Fruit fly (Drosophila melanogaster) whole organism, embryonic: ENCODE data around the gene RhoGAP19D.

Source experiments
- Abd-B ChIP-seq: fragments of 200-800 bp; sonication (Bioruptor generic); optimal IDR thresholded peaks from 2 replicates; lab custom pipeline; 2018; ENCODE audit warnings: missing biosample characterization, mild to moderate bottlenecking, missing genetic modification characterization, moderate library complexity
- Adf1 ChIP-seq: fragments of 200-800 bp; sonication (Bioruptor generic); IDR thresholded peaks from 2 replicates; pipeline ENCODE4 v1.3.6; 2022; ENCODE audit warnings: missing biosample characterization, missing genetic modification characterization
- Antp ChIP-seq: fragments of 200-800 bp; sonication (Bioruptor generic); optimal IDR thresholded peaks from 3 replicates; lab custom pipeline; 2016; ENCODE audit warnings: missing biosample characterization, missing genetic modification characterization
- CG13296 ChIP-seq: fragments of 200-800 bp; sonication (Bioruptor generic); optimal IDR thresholded peaks from 3 replicates; lab custom pipeline; 2018; ENCODE audit warnings: missing biosample characterization, mild to moderate bottlenecking, missing genetic modification characterization
- CG13624 ChIP-seq: fragments of 200-800 bp; sonication (Bioruptor generic); optimal IDR thresholded peaks from 2 replicates; lab custom pipeline; 2016; ENCODE audit warnings: missing biosample characterization, missing genetic modification characterization
- CG1647 ChIP-seq: fragments of 200-800 bp; sonication (Bioruptor generic); optimal IDR thresholded peaks from 3 replicates; lab custom pipeline; 2016; ENCODE audit warnings: missing biosample characterization, missing genetic modification characterization
- CG16863 ChIP-seq: fragments of 200-800 bp; sonication (Bioruptor generic); optimal IDR thresholded peaks from 3 replicates; lab custom pipeline; 2016; ENCODE audit warnings: missing biosample characterization, missing genetic modification characterization
- CG17829 ChIP-seq: fragments of 200-800 bp; optimal IDR thresholded peaks from 2 replicates; lab custom pipeline; 2019; ENCODE audit warnings: missing biosample characterization, mild to moderate bottlenecking, missing genetic modification characterization, moderate library complexity
- CG17912 ChIP-seq: fragments of 200-800 bp; sonication (Bioruptor generic); optimal IDR thresholded peaks from 2 replicates; lab custom pipeline; 2018; ENCODE audit warnings: missing biosample characterization, mild to moderate bottlenecking, missing genetic modification characterization
- CG2202 ChIP-seq: fragments of 200-800 bp; sonication (Bioruptor generic); optimal IDR thresholded peaks from 2 replicates; lab custom pipeline; 2018; ENCODE audit warnings: missing biosample characterization, mild to moderate bottlenecking, missing genetic modification characterization
- CG2712 ChIP-seq: fragments of 200-800 bp; optimal IDR thresholded peaks from 3 replicates; lab custom pipeline; 2019; ENCODE audit warnings: missing biosample characterization, mild to moderate bottlenecking, missing genetic modification characterization, moderate library complexity
- CG3407 ChIP-seq: fragments of 200-800 bp; sonication (Bioruptor generic); optimal IDR thresholded peaks from 2 replicates; lab custom pipeline; 2018; ENCODE audit warnings: missing biosample characterization, mild to moderate bottlenecking, missing genetic modification characterization
- CG4820 ChIP-seq: fragments of 200-800 bp; sonication (Bioruptor generic); optimal IDR thresholded peaks from 3 replicates; lab custom pipeline; 2016; ENCODE audit warnings: missing biosample characterization, missing genetic modification characterization
- CG8765 ChIP-seq: fragments of 200-800 bp; sonication (Bioruptor generic); IDR thresholded peaks from 2 replicates; pipeline ENCODE4 v1.3.6; 2022; ENCODE audit warnings: missing biosample characterization, missing genetic modification characterization
- CG9727 ChIP-seq: fragments of 200-800 bp; sonication (Bioruptor generic); optimal IDR thresholded peaks from 3 replicates; lab custom pipeline; 2017; ENCODE audit warnings: missing biosample characterization, mild to moderate bottlenecking, missing genetic modification characterization
- CTCF ChIP-seq: fragments of 200-800 bp; sonication (Bioruptor generic); optimal IDR thresholded peaks from 2 replicates; lab custom pipeline; 2017; ENCODE audit warnings: missing biosample characterization, mild to moderate bottlenecking, missing genetic modification characterization, moderate library complexity
- Dad ChIP-seq: fragments of 200-800 bp; sonication (Bioruptor generic); optimal IDR thresholded peaks from 3 replicates; lab custom pipeline; 2016; ENCODE audit warnings: missing biosample characterization, missing genetic modification characterization
- Dip2 ChIP-seq: fragments of 200-800 bp; sonication (Bioruptor generic); IDR thresholded peaks from 2 replicates; pipeline ENCODE4 v1.3.6; 2022; ENCODE audit warnings: missing biosample characterization, missing genetic modification characterization
- Gug ChIP-seq: fragments of 200-800 bp; sonication (Bioruptor generic); IDR thresholded peaks from 4 replicates; pipeline ENCODE4 v1.3.6; 2022; ENCODE audit warnings: missing biosample characterization, missing genetic modification characterization
- Hr3 ChIP-seq: fragments of 200-800 bp; sonication (Bioruptor generic); optimal IDR thresholded peaks from 3 replicates; lab custom pipeline; 2016; ENCODE audit warnings: missing biosample characterization, missing genetic modification characterization
- Hr39 ChIP-seq: fragments of >200 bp; optimal IDR thresholded peaks from 2 replicates; lab custom pipeline; 2017
- Med ChIP-seq: fragments of 200-800 bp; sonication (Bioruptor generic); peaks from one replicate; lab custom pipeline; 2016; ENCODE audit warnings: missing biosample characterization, missing genetic modification characterization, mild to moderate bottlenecking, inconsistent platforms, moderate library complexity
- Nf-YB ChIP-seq: fragments of 200-800 bp; sonication (Bioruptor generic); optimal IDR thresholded peaks from 3 replicates; lab custom pipeline; 2019; ENCODE audit warnings: missing biosample characterization, mild to moderate bottlenecking, missing genetic modification characterization, moderate library complexity
- ac ChIP-seq: fragments of 200-800 bp; sonication (Bioruptor generic); optimal IDR thresholded peaks from 3 replicates; lab custom pipeline; 2017; ENCODE audit warnings: missing biosample characterization, mild to moderate bottlenecking, missing genetic modification characterization
- chif ChIP-seq, 2 experiments: fragments of 200-800 bp; sonication (Bioruptor generic); optimal IDR thresholded peaks; 3 replicates each; lab custom pipeline; 2016; ENCODE audit warnings: missing biosample characterization in 2 of 2, missing genetic modification characterization in 2 of 2
- dpn ChIP-seq, 2 experiments: fragments of 200-800 bp; sonication (Bioruptor generic); optimal IDR thresholded peaks; 3 replicates each; lab custom pipeline; 2016; ENCODE audit warnings: missing biosample characterization in 2 of 2, missing genetic modification characterization in 2 of 2
- emc ChIP-seq: fragments of 200-800 bp; sonication (Bioruptor generic); optimal IDR thresholded peaks from 2 replicates; lab custom pipeline; 2016; ENCODE audit warnings: missing biosample characterization, missing genetic modification characterization
- eyg ChIP-seq: fragments of 200-800 bp; sonication (Bioruptor generic); optimal IDR thresholded peaks from 3 replicates; lab custom pipeline; 2016; ENCODE audit warnings: missing biosample characterization, missing genetic modification characterization
- gt ChIP-seq: fragments of 200-800 bp; sonication (Bioruptor generic); IDR thresholded peaks from 2 replicates; pipeline ENCODE4 v1.3.6; 2022; ENCODE audit warnings: missing biosample characterization, missing genetic modification characterization
- hth ChIP-seq: fragments of >200 bp; optimal IDR thresholded peaks from 2 replicates; lab custom pipeline; 2017; ENCODE audit warnings: inconsistent platforms
- insv ChIP-seq, 2 experiments: fragments of 200-800 bp; sonication (Bioruptor generic); optimal IDR thresholded peaks; 3 replicates each; lab custom pipeline; 2016 to 2018; ENCODE audit warnings: missing biosample characterization in 2 of 2, missing genetic modification characterization in 2 of 2
- lbe ChIP-seq: fragments of 200-800 bp; sonication (Bioruptor generic); optimal IDR thresholded peaks from 2 replicates; lab custom pipeline; 2016; ENCODE audit warnings: missing biosample characterization, mild to moderate bottlenecking, missing genetic modification characterization
- nerfin-1 ChIP-seq: fragments of 200-800 bp; sonication (Bioruptor generic); optimal IDR thresholded peaks from 3 replicates; lab custom pipeline; 2019; ENCODE audit warnings: missing biosample characterization, mild to moderate bottlenecking, missing genetic modification characterization, moderate library complexity
- pnt ChIP-seq: fragments of 200-800 bp; sonication (Bioruptor generic); optimal IDR thresholded peaks from 3 replicates; lab custom pipeline; 2016; ENCODE audit warnings: missing biosample characterization, missing genetic modification characterization
- prd ChIP-seq, 3 experiments: fragments of >200 bp in 2 of 3; fragments of 200-800 bp in 1 of 3; sonication (Bioruptor generic) in 1 of 3; optimal IDR thresholded peaks in 2 of 3; IDR thresholded peaks in 1 of 3; 2 replicates in 2 of 3; 3 replicates in 1 of 3; pipeline versions ENCODE4 v1.3.6 to Lab custom; 2017 to 2022; ENCODE audit warnings: missing biosample characterization in 1 of 3, missing genetic modification characterization in 1 of 3
- salm ChIP-seq: fragments of 200-800 bp; sonication (Bioruptor generic); optimal IDR thresholded peaks from 2 replicates; lab custom pipeline; 2018; ENCODE audit warnings: missing biosample characterization, mild to moderate bottlenecking, missing genetic modification characterization
- sim ChIP-seq: fragments of 200-800 bp; sonication (Bioruptor generic); IDR thresholded peaks from 2 replicates; pipeline ENCODE4 v1.3.6; 2022; ENCODE audit warnings: missing biosample characterization, missing genetic modification characterization
- slp2 ChIP-seq: fragments of 200-800 bp; sonication (Bioruptor generic); optimal IDR thresholded peaks from 2 replicates; lab custom pipeline; 2016; ENCODE audit warnings: missing biosample characterization, missing genetic modification characterization
- sob ChIP-seq: fragments of 200-800 bp; sonication (Bioruptor generic); IDR thresholded peaks from 2 replicates; pipeline ENCODE4 v1.3.6; 2022; ENCODE audit warnings: missing biosample characterization, missing genetic modification characterization
- sr ChIP-seq: fragments of 200-800 bp; sonication (Bioruptor generic); IDR thresholded peaks from 3 replicates; pipeline ENCODE4 v1.3.6; 2022; ENCODE audit warnings: missing biosample characterization, missing genetic modification characterization
- tna ChIP-seq: fragments of 200-800 bp; sonication (Bioruptor generic); IDR thresholded peaks from 2 replicates; pipeline ENCODE4 v1.3.6; 2022; ENCODE audit warnings: missing biosample characterization, missing genetic modification characterization; ENCODE audit not compliant: partially characterized antibody
- usp ChIP-seq: fragments of >200 bp; optimal IDR thresholded peaks from 2 replicates; lab custom pipeline; 2017; ENCODE audit warnings: missing biosample characterization, missing genetic modification characterization
- zen2 ChIP-seq: fragments of 200-800 bp; sonication (Bioruptor generic); IDR thresholded peaks from 3 replicates; pipeline ENCODE4 v1.3.6; 2022; ENCODE audit warnings: missing biosample characterization, missing genetic modification characterization; ENCODE audit not compliant: partially characterized antibody

RhoGAP19D gene

DNA sequence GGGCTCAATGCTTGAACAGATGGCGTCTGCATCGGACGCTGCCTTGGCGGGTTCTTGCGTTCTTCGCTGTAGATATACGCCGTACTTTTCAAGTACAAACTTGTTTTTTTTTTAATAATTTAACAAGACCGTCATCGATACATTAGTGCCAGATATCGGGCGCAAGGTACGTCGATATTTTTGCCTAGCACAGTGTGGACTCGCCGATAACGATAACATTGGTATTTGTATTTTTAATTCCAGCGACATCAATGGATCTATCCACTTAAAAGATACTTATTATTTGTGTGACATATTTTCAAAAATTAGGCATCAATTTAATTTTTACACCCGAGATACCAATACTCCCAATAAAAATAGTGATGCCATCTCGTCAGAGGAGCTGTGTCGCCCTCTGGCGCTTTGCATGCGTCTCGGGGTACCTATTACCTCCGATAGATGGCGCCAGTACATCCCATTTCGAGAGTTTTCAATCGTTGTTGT lies 14.3 kb upstream of the RhoGAP19D start, which contains the start of gene Tak1 (continued):
- TF ChIP-seq sr (no peak), CG2712 (peak; percentile 63), ac (GFP tag; lab: Kevin White, UChicago) (no peak), Med (GFP tag; lab: Kevin White, UChicago) (peak; percentile 94), usp (no peak), Adf1 (GFP tag; lab: Robert Waterston, UW) (no peak), CG8765 (peak; percentile 12; the same call in 1 of the 2 replicates), nerfin-1 (tag; lab: Kevin White, UChicago) (peak; percentile 54), gt (GFP tag; lab: Robert Waterston, UW) (no peak), dpn (GFP tag; optimal IDR thresholded peaks at IDR 0.05; lab: Kevin White, UChicago) (peak; percentile 53 to 72), Hr3 (GFP tag; lab: Kevin White, UChicago) (peak; percentile 44), insv (GFP tag; optimal IDR thresholded peaks at IDR 0.05; lab: Kevin White, UChicago) (peak in 1 of 2 experiments; percentile 46), prd (optimal IDR thresholded peaks at IDR 0.05; lab: Kevin White, UChicago) (no peak), prd (GFP tag; IDR thresholded peaks at IDR 0.05; lab: Robert Waterston, UW) (peak; percentile 69), CG1647 (GFP tag; lab: Kevin White, UChicago) (peak; percentile 18), CG17912 (GFP tag; lab: Kevin White, UChicago) (peak; percentile 46), Abd-B (GFP tag; lab: Kevin White, UChicago) (no peak), slp2 (GFP tag; lab: Kevin White, UChicago) (no peak), sob (GFP tag; lab: Robert Waterston, UW) (peak; percentile 47; the same call in 1 of the 2 replicates), CG3407 (GFP tag; lab: Kevin White, UChicago) (no peak), Dip2 (GFP tag; lab: Robert Waterston, UW) (no peak), pnt (GFP tag; lab: Kevin White, UChicago) (peak; percentile 51), CTCF (GFP tag; lab: Kevin White, UChicago) (peak; percentile 99), Gug (GFP tag; lab: Robert Waterston, UW) (peak; percentile 62; the same call in 3 of the 4 replicates), CG2202 (tag; lab: Kevin White, UChicago) (no peak), chif (GFP tag; optimal IDR thresholded peaks at IDR 0.05; lab: Kevin White, UChicago) (peak; percentile 19 to 66), eyg (GFP tag; lab: Kevin White, UChicago) (no peak), emc (GFP tag; lab: Kevin White, UChicago) (peak; percentile 43), sim (GFP tag; lab: Robert Waterston, UW) (no peak), Antp (GFP tag; lab: Kevin White, UChicago) (peak; percentile 67), lbe (no peak), Dad (GFP tag; lab: Kevin White, UChicago) (peak; percentile 39), CG13296 (GFP tag; lab: Kevin White, UChicago) (no peak), CG4820 (GFP tag; lab: Kevin White, UChicago) (peak; percentile 24), zen2 (peak; percentile 62), CG16863 (GFP tag; lab: Kevin White, UChicago) (peak; percentile 55), Hr39 (no peak), CG13624 (GFP tag; lab: Kevin White, UChicago) (peak; percentile 59), salm (tag; lab: Kevin White, UChicago) (no peak), tna (GFP tag; lab: Robert Waterston, UW) (peak; percentile 92), hth (lab: Kevin White, UChicago) (no peak), Nf-YB (GFP tag; lab: Kevin White, UChicago) (peak; percentile 10), CG9727 (peak; percentile 46), CG17829 (tag; lab: Kevin White, UChicago) (peak; percentile 60)
- TF ChIP-seq, all 482 proteins: peak for 266
